Fruit fly (Drosophila melanogaster) S2 (cell line): ENCODE results near the gene Nse1.
A peak's percentile ranks its signal among the peaks of the same experiment; 100 is the strongest.

Source experiments
- CG8478 ChIP-seq: fragments of >200 bp; optimal IDR thresholded peaks from 2 replicates; lab custom pipeline; 2018
- CTCF ChIP-seq, 2 experiments: fragments of >200 bp; optimal IDR thresholded peaks; 2 replicates each; lab custom pipeline; 2018

Gene Nse1

dm6 chr2L:6696229-6696628 lies 18.8 kb upstream of the Nse1 start:
- TF ChIP-seq CTCF (optimal IDR thresholded peaks at IDR 0.05; lab: Kevin White, UChicago) (no peak), CG8478 (lab: Kevin White, UChicago) (no peak)

dm6 chr2L:6693794-6694254 lies 16.4 kb upstream of the Nse1 start:
- no peak for TF ChIP-seq CTCF (optimal IDR thresholded peaks at IDR 0.05; lab: Kevin White, UChicago)
- no peak for TF ChIP-seq CG8478 (lab: Kevin White, UChicago)

- no peak for TF ChIP-seq CTCF (optimal IDR thresholded peaks at IDR 0.05; lab: Kevin White, UChicago)
- TF ChIP-seq CG8478 (lab: Kevin White, UChicago): no peak
These were observed 14.6 kb upstream of the Nse1 start for dm6 chr2L:6692048-6692447.

dm6 chr2L:6686612-6687011 lies 9.2 kb upstream of the Nse1 start, which contains the start of gene CG11327:
Gene CG11327, minus strand, starts transcription at chr2L:6686712.
- TF ChIP-seq CTCF (optimal IDR thresholded peaks at IDR 0.05; lab: Kevin White, UChicago) (no peak), CG8478 (lab: Kevin White, UChicago) (no peak)

dm6 chr2L:6683992-6684882 lies 6.8 kb upstream of the Nse1 start, which contains the start of gene Nhe3:
Gene Nhe3, minus strand, starts transcription at chr2L:6684364.
- TF ChIP-seq CTCF (optimal IDR thresholded peaks at IDR 0.05; lab: Kevin White, UChicago) (peak; percentile 89 to 92), CG8478 (lab: Kevin White, UChicago) (no peak)

dm6 chr2L:6682909-6683308 lies 5.5 kb upstream of the Nse1 start:
- TF ChIP-seq CTCF (optimal IDR thresholded peaks at IDR 0.05; lab: Kevin White, UChicago) (no peak), CG8478 (lab: Kevin White, UChicago) (no peak)

DNA sequence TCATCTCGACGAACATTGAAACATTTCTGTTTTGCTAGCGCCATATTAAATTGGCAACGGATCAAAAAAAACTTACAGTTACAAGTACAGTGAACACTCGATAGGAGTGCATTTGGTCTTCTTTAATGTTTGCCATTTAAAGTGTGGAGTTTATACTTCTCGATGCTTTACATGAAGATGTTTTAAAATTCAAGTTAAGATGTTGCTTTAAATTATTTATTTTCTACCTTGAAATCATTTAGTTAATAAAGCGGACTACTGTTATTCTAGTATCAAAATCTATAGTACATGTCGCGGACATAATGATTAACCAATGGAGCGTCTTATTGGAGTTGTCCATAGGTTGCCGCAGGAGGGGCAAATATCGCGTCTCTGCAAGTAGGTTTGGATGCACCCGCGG lies 890 bp downstream of the Nse1 start, which contains the start of gene cort:
cort (minus strand) TSS at position 101 of the 400 bp plus-strand sequence.
- TF ChIP-seq CG8478 (lab: Kevin White, UChicago) (no peak), CTCF (optimal IDR thresholded peaks at IDR 0.05; lab: Kevin White, UChicago) (no peak)

dm6 chr2L:6673211-6674012 lies 4.0 kb downstream of the Nse1 start, which contains the start of gene Spn27A:
Gene Spn27A, minus strand, starts transcription at chr2L:6673347.
- no peak for TF ChIP-seq CTCF (optimal IDR thresholded peaks at IDR 0.05; lab: Kevin White, UChicago)
- no peak for TF ChIP-seq CG8478 (lab: Kevin White, UChicago)

dm6 chr2L:6671409-6671808 lies 6.0 kb downstream of the Nse1 start:
- no peak for TF ChIP-seq CTCF (optimal IDR thresholded peaks at IDR 0.05; lab: Kevin White, UChicago)
- no peak for TF ChIP-seq CG8478 (lab: Kevin White, UChicago)

- TF ChIP-seq CG8478 (lab: Kevin White, UChicago) (no peak), CTCF (optimal IDR thresholded peaks at IDR 0.05; lab: Kevin White, UChicago) (no peak)
These were observed 9.6 kb downstream of the Nse1 start, which contains the start of gene Galt for dm6 chr2L:6667719-6668325. Gene Galt, minus strand, starts transcription at chr2L:6668033.

dm6 chr2L:6663562-6664051 lies 13.8 kb downstream of the Nse1 start, which contains the start of the genes CG13771, CG34310 and cup:
Gene CG13771, minus strand, starts transcription at chr2L:6663612.
Gene CG34310, plus strand, starts transcription at chr2L:6663664.
Gene cup, plus strand, starts transcription at chr2L:6663664.
- TF ChIP-seq CG8478 (lab: Kevin White, UChicago) (no peak), CTCF (optimal IDR thresholded peaks at IDR 0.05; lab: Kevin White, UChicago) (no peak)

- no peak for TF ChIP-seq CTCF (optimal IDR thresholded peaks at IDR 0.05; lab: Kevin White, UChicago)
- no peak for TF ChIP-seq CG8478 (lab: Kevin White, UChicago)
These were observed 19.3 kb downstream of the Nse1 start, which contains the start of the genes CG31636 and Ube4A for dm6 chr2L:6657969-6658748. Gene CG31636, minus strand, starts transcription at chr2L:6658152. Gene Ube4A, plus strand, starts transcription at chr2L:6658517.

DNA sequence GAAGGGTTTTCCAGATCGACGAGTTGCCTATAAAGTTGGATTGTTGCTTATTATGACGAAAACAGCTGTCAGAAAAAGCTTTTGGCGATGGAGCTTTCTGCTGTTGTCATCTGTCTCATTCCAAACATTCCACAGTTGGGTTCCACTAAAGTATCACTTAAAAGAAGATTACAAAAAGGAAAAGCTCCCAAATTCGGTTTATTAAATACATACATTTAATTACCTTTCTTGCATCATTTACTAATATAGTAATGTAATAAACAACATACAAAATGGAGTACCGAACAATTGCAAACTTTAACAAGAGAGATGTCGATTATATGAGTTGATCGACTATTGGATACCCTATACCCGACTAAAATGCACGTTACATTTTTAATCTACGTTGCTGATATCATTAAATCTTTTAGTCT lies 21.2 kb downstream of the Nse1 start, which contains the start of gene CG31633:
CG31633 (minus strand) TSS at position 58 of the 413 bp plus-strand sequence.
- TF ChIP-seq CTCF (optimal IDR thresholded peaks at IDR 0.05; lab: Kevin White, UChicago) (no peak), CG8478 (lab: Kevin White, UChicago) (no peak)
